Fruit fly (Drosophila melanogaster) whole organism, embryonic: ENCODE results near the gene CG12081.

Source experiments
- Aef1 ChIP-seq: fragments of 200-800 bp; sonication (Bioruptor generic); IDR thresholded peaks from 3 replicates; pipeline ENCODE4 v1.3.6; 2022; ENCODE audit warnings: missing biosample characterization, missing genetic modification characterization
- Atf-2 ChIP-seq: fragments of 200-800 bp; sonication (Bioruptor generic); optimal IDR thresholded peaks from 2 replicates; lab custom pipeline; 2016; ENCODE audit warnings: missing biosample characterization, missing genetic modification characterization
- Blimp-1 ChIP-seq: fragments of 200-800 bp; sonication (Bioruptor generic); optimal IDR thresholded peaks from 3 replicates; lab custom pipeline; 2018; ENCODE audit warnings: missing biosample characterization, missing genetic modification characterization, mild to moderate bottlenecking, moderate library complexity, missing genetic modification reagents
- Bteb2 ChIP-seq: fragments of 200-800 bp; sonication (Bioruptor generic); optimal IDR thresholded peaks from 2 replicates; lab custom pipeline; 2016; ENCODE audit warnings: missing biosample characterization, missing genetic modification characterization
- CG10431 ChIP-seq: fragments of 200-800 bp; sonication (Bioruptor generic); optimal IDR thresholded peaks from 3 replicates; lab custom pipeline; 2018; ENCODE audit warnings: missing biosample characterization, mild to moderate bottlenecking, missing genetic modification characterization
- CG10959 ChIP-seq: fragments of 200-800 bp; sonication (Bioruptor generic); IDR thresholded peaks from 2 replicates; pipeline ENCODE4 v1.3.6; 2022; ENCODE audit warnings: missing biosample characterization, missing genetic modification characterization
- CG11247 ChIP-seq: fragments of 200-800 bp; sonication (Bioruptor generic); IDR thresholded peaks from 2 replicates; pipeline ENCODE4 v1.3.6; 2022; ENCODE audit warnings: missing biosample characterization, missing genetic modification characterization
- CG11398 ChIP-seq: fragments of 200-800 bp; sonication (Bioruptor generic); optimal IDR thresholded peaks from 2 replicates; lab custom pipeline; 2016; ENCODE audit warnings: missing biosample characterization, missing genetic modification characterization
- CG12219 ChIP-seq: fragments of 200-800 bp; sonication (Bioruptor generic); optimal IDR thresholded peaks from 3 replicates; lab custom pipeline; 2018; ENCODE audit warnings: missing biosample characterization, mild to moderate bottlenecking, missing genetic modification characterization
- CG12299 ChIP-seq: fragments of 200-800 bp; sonication (Bioruptor generic); optimal IDR thresholded peaks from 2 replicates; lab custom pipeline; 2018; ENCODE audit warnings: missing biosample characterization, mild to moderate bottlenecking, missing genetic modification characterization
- CG12391 ChIP-seq: fragments of 200-800 bp; sonication (Bioruptor generic); optimal IDR thresholded peaks from 3 replicates; lab custom pipeline; 2018; ENCODE audit warnings: missing biosample characterization, mild to moderate bottlenecking, missing genetic modification characterization, moderate library complexity
- CG14050 ChIP-seq: fragments of 200-800 bp; sonication (Bioruptor generic); IDR thresholded peaks from 3 replicates; pipeline ENCODE4 v1.3.6; 2022; ENCODE audit warnings: missing biosample characterization, missing genetic modification characterization
- CG14441 ChIP-seq: fragments of 200-800 bp; sonication (Bioruptor generic); IDR thresholded peaks from 2 replicates; pipeline ENCODE4 v1.3.6; 2022; ENCODE audit warnings: missing biosample characterization, missing genetic modification characterization
- CG1603 ChIP-seq: fragments of 200-800 bp; sonication (Bioruptor generic); optimal IDR thresholded peaks from 2 replicates; lab custom pipeline; 2019; ENCODE audit warnings: missing biosample characterization, mild to moderate bottlenecking, missing genetic modification characterization, moderate library complexity
- CG17328 ChIP-seq: fragments of 200-800 bp; sonication (Bioruptor generic); IDR thresholded peaks from 2 replicates; pipeline ENCODE4 v1.3.6; 2022; ENCODE audit warnings: missing biosample characterization, missing genetic modification characterization
- CG17568 ChIP-seq: fragments of 200-800 bp; sonication (Bioruptor generic); optimal IDR thresholded peaks from 2 replicates; lab custom pipeline; 2018; ENCODE audit warnings: missing biosample characterization, mild to moderate bottlenecking, missing genetic modification characterization, moderate library complexity
- CG2116 ChIP-seq: fragments of 200-800 bp; sonication (Bioruptor generic); optimal IDR thresholded peaks from 3 replicates; lab custom pipeline; 2018; ENCODE audit warnings: missing biosample characterization, mild to moderate bottlenecking, missing genetic modification characterization
- CG31365 ChIP-seq: fragments of 200-800 bp; sonication (Bioruptor generic); optimal IDR thresholded peaks from 2 replicates; lab custom pipeline; 2018; ENCODE audit warnings: missing biosample characterization, mild to moderate bottlenecking, missing genetic modification characterization
- CG4617 ChIP-seq: fragments of 200-800 bp; sonication (Bioruptor generic); optimal IDR thresholded peaks from 3 replicates; lab custom pipeline; 2016; ENCODE audit warnings: missing biosample characterization, missing genetic modification characterization, borderline replicate concordance
- CG4730 ChIP-seq: fragments of 200-800 bp; sonication (Bioruptor generic); IDR thresholded peaks from 2 replicates; pipeline ENCODE4 v1.3.6; 2022; ENCODE audit warnings: missing biosample characterization, missing genetic modification characterization
- CG6175 ChIP-seq: fragments of 200-800 bp; sonication (Bioruptor generic); IDR thresholded peaks from 3 replicates; pipeline ENCODE4 v1.3.6; 2022; ENCODE audit warnings: missing biosample characterization, missing genetic modification characterization
- CG6813 ChIP-seq: fragments of 200-800 bp; sonication (Bioruptor generic); optimal IDR thresholded peaks from 2 replicates; lab custom pipeline; 2017; ENCODE audit warnings: missing biosample characterization, missing genetic modification characterization, mild to moderate bottlenecking, moderate library complexity, missing genetic modification reagents
- CG7839 ChIP-seq: fragments of 200-800 bp; sonication (Bioruptor generic); optimal IDR thresholded peaks from 3 replicates; lab custom pipeline; 2018; ENCODE audit warnings: missing biosample characterization, mild to moderate bottlenecking, missing genetic modification characterization, moderate library complexity
- CkIIα-i1 ChIP-seq: fragments of 200-800 bp; sonication (Bioruptor generic); IDR thresholded peaks from 2 replicates; pipeline ENCODE4 v1.3.6; 2022; ENCODE audit warnings: missing biosample characterization, missing genetic modification characterization
- CoRest ChIP-seq: fragments of 200-800 bp; sonication (Bioruptor generic); optimal IDR thresholded peaks from 3 replicates; lab custom pipeline; 2018; ENCODE audit warnings: missing biosample characterization, mild to moderate bottlenecking, missing genetic modification characterization, moderate library complexity
- D19A ChIP-seq: fragments of 200-800 bp; optimal IDR thresholded peaks from 3 replicates; lab custom pipeline; 2019; ENCODE audit warnings: missing biosample characterization, mild to moderate bottlenecking, missing genetic modification characterization, moderate library complexity
- Dad ChIP-seq: fragments of 200-800 bp; sonication (Bioruptor generic); optimal IDR thresholded peaks from 3 replicates; lab custom pipeline; 2016; ENCODE audit warnings: missing biosample characterization, missing genetic modification characterization
- Hmr ChIP-seq: fragments of 200-800 bp; sonication (Bioruptor generic); optimal IDR thresholded peaks from 3 replicates; lab custom pipeline; 2017; ENCODE audit warnings: mild to moderate bottlenecking, missing biosample characterization, missing genetic modification reagents, missing genetic modification characterization
- Lim3 ChIP-seq: fragments of 200-800 bp; sonication (Bioruptor generic); IDR thresholded peaks from 2 replicates; pipeline ENCODE4 v1.3.6; 2022; ENCODE audit warnings: missing biosample characterization, missing genetic modification characterization
- MBD-R2 ChIP-seq: fragments of 200-800 bp; sonication (Bioruptor generic); IDR thresholded peaks from 2 replicates; pipeline ENCODE4 v1.3.6; 2022; ENCODE audit warnings: missing biosample characterization, missing genetic modification characterization
- Nf-YA ChIP-seq: fragments of 200-800 bp; sonication (Bioruptor generic); IDR thresholded peaks from 2 replicates; pipeline ENCODE4 v1.3.6; 2022; ENCODE audit warnings: missing biosample characterization, missing genetic modification characterization
- Nf-YC ChIP-seq: fragments of 200-800 bp; optimal IDR thresholded peaks from 3 replicates; lab custom pipeline; 2019; ENCODE audit warnings: missing biosample characterization, mild to moderate bottlenecking, missing genetic modification characterization, moderate library complexity
- Opbp ChIP-seq: fragments of 200-800 bp; sonication (Bioruptor generic); IDR thresholded peaks from 3 replicates; pipeline ENCODE4 v1.3.6; 2022; ENCODE audit warnings: missing biosample characterization, missing genetic modification characterization; ENCODE audit not compliant: partially characterized antibody
- Optix ChIP-seq: fragments of 200-800 bp; sonication (Bioruptor generic); IDR thresholded peaks from 3 replicates; pipeline ENCODE4 v1.3.6; 2022; ENCODE audit warnings: missing biosample characterization, missing genetic modification characterization
- Pdp1 ChIP-seq, 2 experiments: fragments of 200-800 bp; sonication (Bioruptor generic); optimal IDR thresholded peaks; 3 replicates each; lab custom pipeline; 2016; ENCODE audit warnings: missing biosample characterization in 2 of 2, missing genetic modification characterization in 2 of 2, mild to moderate bottlenecking in 1 of 2, moderate library complexity in 1 of 2
- Rfx ChIP-seq: fragments of 200-800 bp; sonication (Bioruptor generic); IDR thresholded peaks from 2 replicates; pipeline ENCODE4 v1.3.6; 2022; ENCODE audit warnings: missing biosample characterization, missing genetic modification characterization
- Ssrp ChIP-seq: fragments of 200-800 bp; sonication (Bioruptor generic); optimal IDR thresholded peaks from 2 replicates; lab custom pipeline; 2018; ENCODE audit warnings: missing biosample characterization, mild to moderate bottlenecking, missing genetic modification characterization, moderate library complexity
- ac ChIP-seq: fragments of 200-800 bp; sonication (Bioruptor generic); optimal IDR thresholded peaks from 3 replicates; lab custom pipeline; 2017; ENCODE audit warnings: missing biosample characterization, mild to moderate bottlenecking, missing genetic modification characterization
- caup ChIP-seq: fragments of 200-800 bp; sonication (Bioruptor generic); optimal IDR thresholded peaks from 3 replicates; lab custom pipeline; 2017; ENCODE audit warnings: missing biosample characterization, mild to moderate bottlenecking, missing genetic modification characterization, moderate library complexity; ENCODE audit not compliant: severe bottlenecking
- ems ChIP-seq: fragments of 200-800 bp; sonication (Bioruptor generic); optimal IDR thresholded peaks from 3 replicates; lab custom pipeline; 2016; ENCODE audit warnings: missing biosample characterization, missing genetic modification characterization
- fd96Cb ChIP-seq: fragments of 200-800 bp; sonication (Bioruptor generic); optimal IDR thresholded peaks from 2 replicates; lab custom pipeline; 2018; ENCODE audit warnings: missing biosample characterization, mild to moderate bottlenecking, missing genetic modification characterization, moderate library complexity
- gce ChIP-seq: fragments of 200-800 bp; sonication (Bioruptor generic); IDR thresholded peaks from 3 replicates; pipeline ENCODE4 v1.3.6; 2022; ENCODE audit warnings: missing biosample characterization, missing genetic modification characterization
- gcm2 ChIP-seq: fragments of 200-800 bp; sonication (Bioruptor generic); optimal IDR thresholded peaks from 2 replicates; lab custom pipeline; 2016; ENCODE audit warnings: missing biosample characterization, missing genetic modification characterization
- hb ChIP-seq: fragments of 200-800 bp; sonication (Bioruptor generic); IDR thresholded peaks from 3 replicates; pipeline ENCODE4 v1.3.6; 2022; ENCODE audit warnings: missing biosample characterization, missing genetic modification characterization; ENCODE audit not compliant: partially characterized antibody
- hth ChIP-seq: fragments of >200 bp; optimal IDR thresholded peaks from 2 replicates; lab custom pipeline; 2017; ENCODE audit warnings: inconsistent platforms
- insv ChIP-seq, 2 experiments: fragments of 200-800 bp; sonication (Bioruptor generic); optimal IDR thresholded peaks; 3 replicates each; lab custom pipeline; 2016 to 2018; ENCODE audit warnings: missing biosample characterization in 2 of 2, missing genetic modification characterization in 2 of 2
- kay ChIP-seq: fragments of 200-800 bp; sonication (Bioruptor generic); optimal IDR thresholded peaks from 2 replicates; lab custom pipeline; 2016; ENCODE audit warnings: missing biosample characterization, missing genetic modification characterization
- pan ChIP-seq, 4 experiments: fragments of >200 bp in 3 of 4; fragments of 200-800 bp in 1 of 4; sonication (Bioruptor generic) in 1 of 4; optimal IDR thresholded peaks in 3 of 4; IDR thresholded peaks in 1 of 4; 2 replicates each; pipeline versions ENCODE4 v1.3.6 to Lab custom; 2017 to 2022; ENCODE audit warnings: missing biosample characterization in 2 of 4, missing genetic modification characterization in 2 of 4, mixed read lengths in 1 of 4
- sob ChIP-seq: fragments of 200-800 bp; sonication (Bioruptor generic); IDR thresholded peaks from 2 replicates; pipeline ENCODE4 v1.3.6; 2022; ENCODE audit warnings: missing biosample characterization, missing genetic modification characterization
- vnd ChIP-seq: fragments of 200-800 bp; sonication (Bioruptor generic); IDR thresholded peaks from 3 replicates; pipeline ENCODE4 v1.3.6; 2022; ENCODE audit warnings: missing biosample characterization, missing genetic modification characterization; ENCODE audit not compliant: partially characterized antibody
- wdn ChIP-seq: fragments of 200-800 bp; sonication (Bioruptor generic); IDR thresholded peaks from 2 replicates; pipeline ENCODE4 v1.3.6; 2022; ENCODE audit warnings: missing biosample characterization, missing genetic modification characterization

Gene CG12081

DNA sequence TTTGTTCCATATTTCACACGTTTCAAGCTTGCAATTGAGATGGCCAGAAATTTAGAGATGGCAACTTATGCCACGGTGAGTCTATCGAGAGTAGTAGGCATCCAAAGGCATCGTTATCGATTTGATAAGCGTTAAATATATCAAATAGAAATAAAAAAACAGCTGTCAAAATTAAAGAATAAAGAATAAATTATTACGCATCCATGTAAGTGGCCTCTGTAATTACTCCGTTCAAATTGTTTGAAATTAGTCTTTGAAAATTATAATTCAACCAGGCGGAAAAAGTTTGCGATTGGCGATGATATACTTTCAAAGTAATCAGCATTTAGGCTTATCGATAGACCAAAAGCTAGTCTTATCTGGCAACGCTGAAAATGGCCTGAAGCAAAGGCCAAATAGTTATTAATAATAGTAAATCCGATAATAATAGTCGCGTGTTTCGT, 3.1 kb downstream of the CG12081 start, which contains the start of the genes CG12659 and Crag (continued):
- no peak for TF ChIP-seq Dad (GFP tag; lab: Kevin White, UChicago)
- no peak for TF ChIP-seq Atf-2 (GFP tag; lab: Kevin White, UChicago)
- TF ChIP-seq Bteb2 (GFP tag; lab: Kevin White, UChicago): no peak
- no peak for TF ChIP-seq Aef1
- TF ChIP-seq vnd: peak; percentile 69
- no peak for TF ChIP-seq wdn (GFP tag; lab: Robert Waterston, UW)
- peak; percentile 83 for TF ChIP-seq CG2116 (GFP tag; lab: Kevin White, UChicago)
- no peak for TF ChIP-seq CG4730 (GFP tag; lab: Robert Waterston, UW)
- TF ChIP-seq Nf-YA (GFP tag; lab: Robert Waterston, UW): no peak
- TF ChIP-seq CG17568 (GFP tag; lab: Kevin White, UChicago): no peak
- no peak for TF ChIP-seq Lim3 (GFP tag; lab: Robert Waterston, UW)
- TF ChIP-seq ac: no peak
- no peak for TF ChIP-seq CG14050 (GFP tag; lab: Robert Waterston, UW)
- no peak for TF ChIP-seq CG11247 (GFP tag; lab: Robert Waterston, UW)
- TF ChIP-seq Hmr (GFP tag; lab: Kevin White, UChicago): no peak
- no peak for TF ChIP-seq CG1603 (tag; lab: Kevin White, UChicago)
- TF ChIP-seq hb (GFP tag; lab: Robert Waterston, UW): peak; percentile 72; the same call in 2 of the 3 replicates
- TF ChIP-seq CG12219 (GFP tag; lab: Kevin White, UChicago): no peak
- no peak for TF ChIP-seq insv (GFP tag; optimal IDR thresholded peaks at IDR 0.05; lab: Kevin White, UChicago)
- no peak for TF ChIP-seq Rfx (GFP tag; lab: Robert Waterston, UW)
- TF ChIP-seq CG12299 (tag; lab: Kevin White, UChicago): no peak
- TF ChIP-seq CG4617 (GFP tag; lab: Kevin White, UChicago): no peak
- no peak for TF ChIP-seq Blimp-1 (GFP tag; lab: Kevin White, UChicago)
- no peak for TF ChIP-seq CG7839 (tag; lab: Kevin White, UChicago)
- no peak for TF ChIP-seq CG14441 (GFP tag; lab: Robert Waterston, UW)
- peak; percentile 26 for TF ChIP-seq CG12391 (tag; lab: Kevin White, UChicago)
- peak; percentile 39 for TF ChIP-seq Nf-YC (tag; lab: Kevin White, UChicago)
- TF ChIP-seq CG11398 (GFP tag; lab: Kevin White, UChicago): no peak
- TF ChIP-seq ems: no peak
- TF ChIP-seq CG6175 (GFP tag; lab: Robert Waterston, UW): no peak
- TF ChIP-seq Optix (GFP tag; lab: Robert Waterston, UW): no peak
- TF ChIP-seq gce: no peak
- no peak for TF ChIP-seq D19A (tag; lab: Kevin White, UChicago)
- TF ChIP-seq gcm2 (GFP tag; lab: Kevin White, UChicago): no peak
- TF ChIP-seq CkIIα-i1: no peak
- TF ChIP-seq CG10959 (GFP tag; lab: Robert Waterston, UW): no peak
- TF ChIP-seq Ssrp (tag; lab: Kevin White, UChicago): no peak
- TF ChIP-seq Pdp1 (GFP tag; optimal IDR thresholded peaks at IDR 0.05; lab: Kevin White, UChicago): peak in 1 of 2 experiments; percentile 21
- no peak for TF ChIP-seq pan (optimal IDR thresholded peaks at IDR 0.05; lab: Kevin White, UChicago)
- TF ChIP-seq pan (GFP tag; optimal IDR thresholded peaks at IDR 0.05 in 1 of 2, IDR thresholded peaks at IDR 0.05 in 1 of 2): no peak
- TF ChIP-seq sob: no peak
- TF ChIP-seq CG10431 (GFP tag; lab: Kevin White, UChicago): no peak
- TF ChIP-seq hth (lab: Kevin White, UChicago): no peak
- no peak for TF ChIP-seq MBD-R2 (GFP tag; lab: Robert Waterston, UW)
- no peak for TF ChIP-seq kay (GFP tag; lab: Kevin White, UChicago)
- TF ChIP-seq Opbp: peak; percentile 44; the same call in 1 of the 3 replicates
- TF ChIP-seq caup (GFP tag; lab: Kevin White, UChicago): no peak
- no peak for TF ChIP-seq CG6813 (GFP tag; lab: Kevin White, UChicago)
- no peak for TF ChIP-seq CG17328 (GFP tag; lab: Robert Waterston, UW)
- no peak for TF ChIP-seq CG31365 (tag; lab: Kevin White, UChicago)
- TF ChIP-seq CoRest (tag; lab: Kevin White, UChicago): peak; percentile 36
- no peak for TF ChIP-seq fd96Cb (tag; lab: Kevin White, UChicago)
